Fruit fly (Drosophila melanogaster): ENCODE data around the gene mRRF1.

- TF ChIP-seq Blimp-1 (GFP tag; optimal IDR thresholded peaks at IDR 0.05) (no peak), Eip75B (GFP tag; optimal IDR thresholded peaks at IDR 0.05) (no peak), salr (GFP tag; optimal IDR thresholded peaks at IDR 0.05) (no peak), CG11294 (GFP tag; IDR thresholded peaks at IDR 0.05) (no peak), dsx (GFP tag; optimal IDR thresholded peaks at IDR 0.05; ENCODE audit: poor library complexity, severe bottlenecking) (no peak), pdm3 (GFP tag; optimal IDR thresholded peaks at IDR 0.05) (no peak), CG6854 (GFP tag; optimal IDR thresholded peaks at IDR 0.05) (no peak), Ets21C (GFP tag; optimal IDR thresholded peaks at IDR 0.05) (no peak), acj6 (GFP tag; optimal IDR thresholded peaks at IDR 0.05) (no peak), CG6276 (GFP tag; optimal IDR thresholded peaks at IDR 0.05) (no peak), CG9139 (GFP tag; optimal IDR thresholded peaks at IDR 0.05) (no peak), CG8319 (GFP tag; optimal IDR thresholded peaks at IDR 0.05) (no peak)
Observed at dm6 chr3L:9391340-9391980, 27.3 kb downstream of the mRRF1 start.
